Worm (Caenorhabditis elegans): ENCODE results near the gene atg-7.

DNA sequence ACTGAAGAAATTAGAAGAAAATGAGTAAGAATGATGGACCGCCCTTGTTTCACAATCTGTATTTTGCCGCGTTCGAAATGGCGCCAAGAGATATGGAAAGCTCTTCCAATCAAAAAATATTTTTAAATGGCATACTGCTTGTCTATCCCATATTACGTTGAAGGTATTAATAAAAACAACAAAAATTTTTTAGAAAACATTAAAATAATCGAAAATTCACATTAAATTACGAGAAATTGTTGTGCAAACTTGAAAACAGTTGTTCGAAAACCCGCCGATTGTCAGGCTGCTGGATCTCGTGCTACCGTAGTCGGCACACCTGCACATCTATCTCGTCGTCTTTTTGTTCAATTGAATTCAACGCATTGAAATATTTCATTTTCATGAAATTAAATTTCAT, 2.8 kb upstream of the atg-7 start, which contains the start of gene klc-1:
- TF ChIP-seq nhr-10 (tag; optimal IDR thresholded peaks at IDR 0.05) (no peak), unc-62 (GFP tag; optimal IDR thresholded peaks at IDR 0.05) (no peak), fos-1 (tag; optimal IDR thresholded peaks at IDR 0.05) (no peak), nhr-23 (tag; optimal IDR thresholded peaks at IDR 0.05) (no peak), skn-1 (tag; optimal IDR thresholded peaks at IDR 0.05) (no peak), snpc-4 (tag; optimal IDR thresholded peaks at IDR 0.05) (no peak), nhr-11 (tag; optimal IDR thresholded peaks at IDR 0.05) (no peak), nhr-77 (tag; optimal IDR thresholded peaks at IDR 0.05) (no peak), lin-39 (tag; optimal IDR thresholded peaks at IDR 0.05) (no peak)
